Worm (Caenorhabditis elegans) whole organism, early embryonic: ENCODE results near the gene spat-3.

Source experiments
- F13C5.2 ChIP-seq: sonication (generic microtip); optimal IDR thresholded peaks from 2 replicates; lab custom pipeline; 2017; ENCODE audit warnings: mild to moderate bottlenecking, missing genetic modification characterization, inconsistent platforms, missing compliant biosample characterization
- ama-1 ChIP-seq: fragments of 150-350 bp; optimal IDR thresholded peaks from 2 replicates; lab custom pipeline; 2014
- hmbx-1 ChIP-seq: sonication (generic microtip); optimal IDR thresholded peaks from 2 replicates; lab custom pipeline; 2016; ENCODE audit warnings: mild to moderate bottlenecking, missing genetic modification characterization, missing compliant biosample characterization
- hnd-1 ChIP-seq: sonication (generic microtip); optimal IDR thresholded peaks from 2 replicates; lab custom pipeline; 2016; ENCODE audit warnings: missing genetic modification characterization, missing compliant biosample characterization
- sea-1 ChIP-seq: fragments of 200-800 bp; sonication (Bioruptor generic); conservative IDR thresholded peaks from 2 replicates; pipeline ENCODE4 v1.3.6; 2022; ENCODE audit warnings: missing genetic modification characterization, missing compliant biosample characterization

DNA sequence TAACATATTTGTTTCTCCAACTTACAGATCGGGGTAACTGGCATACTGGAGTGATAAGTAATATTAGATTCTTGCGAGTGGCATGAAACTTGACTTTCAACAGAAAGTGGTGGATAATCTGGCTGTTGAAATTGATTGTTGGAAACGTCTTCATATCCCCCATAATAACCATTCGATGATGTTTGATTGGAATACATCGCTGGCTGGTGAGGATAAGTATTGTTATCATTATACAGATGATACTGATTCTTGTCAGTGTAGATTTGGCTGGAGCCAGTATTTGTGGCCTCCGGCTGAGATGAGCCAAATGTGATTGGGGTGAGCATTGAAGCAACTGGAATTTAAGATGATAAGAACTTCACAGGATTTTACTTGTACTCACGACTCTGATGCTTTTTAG, 9.3 kb upstream of the spat-3 start:
- TF ChIP-seq ama-1 (lab: Kevin White, UChicago): no peak
- no peak for TF ChIP-seq sea-1 (GFP tag; lab: Robert Waterston, UW)
- TF ChIP-seq hmbx-1 (tag; lab: Kevin White, UChicago): no peak
- no peak for TF ChIP-seq hnd-1 (tag; lab: Kevin White, UChicago)
- no peak for TF ChIP-seq F13C5.2 (tag; lab: Kevin White, UChicago)
